Fruit fly (Drosophila melanogaster) Kc167 (cell line): ENCODE results near the gene eIF4E7.

Experiments
- Myc ChIP-seq: fragments of >200 bp; optimal IDR thresholded peaks from 2 replicates; lab custom pipeline; 2017; ENCODE audit warnings: missing external identifiers
- Sin3A ChIP-seq: fragments of >200 bp; optimal IDR thresholded peaks from 2 replicates; lab custom pipeline; 2018; ENCODE audit warnings: missing external identifiers
- h ChIP-seq: fragments of >200 bp; optimal IDR thresholded peaks from 3 replicates; lab custom pipeline; 2018; ENCODE audit warnings: missing external identifiers
- insv ChIP-seq: fragments of >200 bp; optimal IDR thresholded peaks from 3 replicates; lab custom pipeline; 2018; ENCODE audit warnings: missing external identifiers
- psq ChIP-seq: fragments of >200 bp; optimal IDR thresholded peaks from 2 replicates; lab custom pipeline; 2017; ENCODE audit warnings: missing external identifiers
- ttk ChIP-seq: sonication (Bioruptor generic); optimal IDR thresholded peaks from 2 replicates; lab custom pipeline; 2017; ENCODE audit warnings: missing external identifiers

DNA sequence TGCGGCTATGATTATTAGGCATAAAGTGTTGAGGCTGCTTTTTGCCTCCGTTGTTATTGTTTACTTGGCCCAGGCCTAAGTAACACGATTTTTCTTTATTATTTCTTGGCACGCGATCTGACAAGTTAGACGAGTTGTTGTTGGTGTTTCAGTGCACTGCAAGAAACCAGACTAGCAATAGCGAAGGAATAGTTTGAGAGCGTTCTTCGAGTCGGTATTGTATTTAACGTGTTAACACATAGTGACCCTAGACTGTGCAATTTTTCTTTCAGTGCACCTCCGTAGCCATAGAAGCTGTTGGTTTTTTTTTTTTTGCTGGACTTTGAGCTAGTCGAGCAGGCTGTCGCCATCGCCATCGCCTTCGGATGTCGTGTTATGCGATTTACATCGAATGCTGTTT, 43.0 kb downstream of the eIF4E7 start:
- TF ChIP-seq h (no peak), Sin3A (lab: Kevin White, UChicago) (no peak), insv (lab: Kevin White, UChicago) (no peak), Myc (no peak), ttk (no peak), psq (lab: Kevin White, UChicago) (no peak)
